Fruit fly (Drosophila melanogaster) whole organism, embryonic: ENCODE measurements around the gene CG12728.

Experiments used
- Atf6 ChIP-seq: fragments of 200-800 bp; sonication (Bioruptor generic); IDR thresholded peaks from 2 replicates; pipeline ENCODE4 v1.3.6; 2022; ENCODE audit warnings: missing biosample characterization, missing genetic modification characterization
- BEAF-32 ChIP-seq: fragments of 200-800 bp; sonication (Bioruptor generic); optimal IDR thresholded peaks from 3 replicates; lab custom pipeline; 2017; ENCODE audit warnings: missing biosample characterization, missing genetic modification characterization, mild to moderate bottlenecking, moderate library complexity, missing genetic modification reagents
- CG10209 ChIP-seq: fragments of 200-800 bp; sonication (Bioruptor generic); optimal IDR thresholded peaks from 3 replicates; lab custom pipeline; 2017; ENCODE audit warnings: missing biosample characterization, mild to moderate bottlenecking, missing genetic modification characterization, missing genetic modification reagents
- CG12219 ChIP-seq: fragments of 200-800 bp; sonication (Bioruptor generic); optimal IDR thresholded peaks from 3 replicates; lab custom pipeline; 2018; ENCODE audit warnings: missing biosample characterization, mild to moderate bottlenecking, missing genetic modification characterization
- CG14441 ChIP-seq: fragments of 200-800 bp; sonication (Bioruptor generic); IDR thresholded peaks from 2 replicates; pipeline ENCODE4 v1.3.6; 2022; ENCODE audit warnings: missing biosample characterization, missing genetic modification characterization
- CG14710 ChIP-seq: fragments of 200-800 bp; sonication (Bioruptor generic); optimal IDR thresholded peaks from 3 replicates; lab custom pipeline; 2019; ENCODE audit warnings: missing biosample characterization, mild to moderate bottlenecking, missing genetic modification characterization, moderate library complexity
- CG14860 ChIP-seq: fragments of 200-800 bp; sonication (Bioruptor generic); IDR thresholded peaks from 3 replicates; pipeline ENCODE4 v1.3.6; 2022; ENCODE audit warnings: missing biosample characterization, missing genetic modification characterization; ENCODE audit not compliant: partially characterized antibody
- CG17385 ChIP-seq: fragments of 200-800 bp; sonication (Bioruptor generic); optimal IDR thresholded peaks from 3 replicates; lab custom pipeline; 2018; ENCODE audit warnings: missing biosample characterization, mild to moderate bottlenecking, missing genetic modification characterization
- CG18011 ChIP-seq: fragments of 200-800 bp; sonication (Bioruptor generic); optimal IDR thresholded peaks from 2 replicates; lab custom pipeline; 2017; ENCODE audit warnings: missing biosample characterization, missing genetic modification characterization, mild to moderate bottlenecking, moderate library complexity, missing genotype
- CG18619 ChIP-seq: fragments of 200-800 bp; sonication (Bioruptor generic); optimal IDR thresholded peaks from 3 replicates; lab custom pipeline; 2017; ENCODE audit warnings: missing biosample characterization, mild to moderate bottlenecking, missing genetic modification characterization
- CG2678 ChIP-seq: fragments of 200-800 bp; sonication (Bioruptor generic); optimal IDR thresholded peaks from 3 replicates; lab custom pipeline; 2019; ENCODE audit warnings: missing biosample characterization, mild to moderate bottlenecking, missing genetic modification characterization, moderate library complexity
- CG3163 ChIP-seq: fragments of 200-800 bp; sonication (Bioruptor generic); optimal IDR thresholded peaks from 3 replicates; lab custom pipeline; 2016; ENCODE audit warnings: missing biosample characterization, missing genetic modification characterization
- CG34224 ChIP-seq: fragments of 200-800 bp; sonication (Bioruptor generic); IDR thresholded peaks from 3 replicates; pipeline ENCODE4 v1.3.6; 2022; ENCODE audit warnings: missing biosample characterization, missing genetic modification characterization; ENCODE audit not compliant: partially characterized antibody
- CG34422 ChIP-seq: fragments of 200-800 bp; sonication (Bioruptor generic); IDR thresholded peaks from 3 replicates; pipeline ENCODE4 v1.3.6; 2022; ENCODE audit warnings: missing biosample characterization, missing genetic modification characterization
- CG43689 ChIP-seq: fragments of 200-800 bp; sonication (Bioruptor generic); IDR thresholded peaks from 2 replicates; pipeline ENCODE4 v1.3.6; 2022; ENCODE audit warnings: missing biosample characterization, missing genetic modification characterization
- CG4404 ChIP-seq: fragments of 200-800 bp; sonication (Bioruptor generic); IDR thresholded peaks from 2 replicates; pipeline ENCODE4 v1.3.6; 2022; ENCODE audit warnings: missing biosample characterization, missing genetic modification characterization
- CG6765 ChIP-seq: fragments of 200-800 bp; sonication (Bioruptor generic); optimal IDR thresholded peaks from 3 replicates; lab custom pipeline; 2017; ENCODE audit warnings: missing biosample characterization, mild to moderate bottlenecking, missing genetic modification characterization
- CG7357 ChIP-seq: fragments of 200-800 bp; sonication (Bioruptor generic); IDR thresholded peaks from 3 replicates; pipeline ENCODE4 v1.3.6; 2022; ENCODE audit warnings: missing biosample characterization, missing genetic modification characterization
- CG7372 ChIP-seq: fragments of 200-800 bp; sonication (Bioruptor generic); IDR thresholded peaks from 2 replicates; pipeline ENCODE4 v1.3.6; 2022; ENCODE audit warnings: missing biosample characterization, missing genetic modification characterization
- CG7786 ChIP-seq: fragments of 200-800 bp; sonication (Bioruptor generic); optimal IDR thresholded peaks from 2 replicates; lab custom pipeline; 2016; ENCODE audit warnings: missing biosample characterization, missing genetic modification characterization
- CG8478 ChIP-seq: fragments of >200 bp; optimal IDR thresholded peaks from 2 replicates; lab custom pipeline; 2018
- CG8944 ChIP-seq: fragments of 200-800 bp; sonication (Bioruptor generic); optimal IDR thresholded peaks from 3 replicates; lab custom pipeline; 2016; ENCODE audit warnings: missing biosample characterization, missing genetic modification characterization
- CG9727 ChIP-seq: fragments of 200-800 bp; sonication (Bioruptor generic); optimal IDR thresholded peaks from 3 replicates; lab custom pipeline; 2017; ENCODE audit warnings: missing biosample characterization, mild to moderate bottlenecking, missing genetic modification characterization
- D19B ChIP-seq: fragments of 200-800 bp; sonication (Bioruptor generic); optimal IDR thresholded peaks from 2 replicates; lab custom pipeline; 2017; ENCODE audit warnings: missing biosample characterization, mild to moderate bottlenecking, missing genetic modification characterization
- Dad ChIP-seq: fragments of 200-800 bp; sonication (Bioruptor generic); optimal IDR thresholded peaks from 3 replicates; lab custom pipeline; 2016; ENCODE audit warnings: missing biosample characterization, missing genetic modification characterization
- Drgx ChIP-seq: fragments of 200-800 bp; sonication (Bioruptor generic); IDR thresholded peaks from 2 replicates; pipeline ENCODE4 v1.3.6; 2022; ENCODE audit warnings: missing biosample characterization, missing genetic modification characterization
- HLH54F ChIP-seq: fragments of 200-800 bp; sonication (Bioruptor generic); optimal IDR thresholded peaks from 3 replicates; lab custom pipeline; 2016; ENCODE audit warnings: missing biosample characterization, missing genetic modification characterization
- Lhr ChIP-seq: fragments of 200-800 bp; sonication (Bioruptor generic); optimal IDR thresholded peaks from 3 replicates; lab custom pipeline; 2017; ENCODE audit warnings: mild to moderate bottlenecking, missing biosample characterization, missing genetic modification reagents, missing genetic modification characterization
- Med ChIP-seq: fragments of 200-800 bp; sonication (Bioruptor generic); peaks from one replicate; lab custom pipeline; 2016; ENCODE audit warnings: missing biosample characterization, missing genetic modification characterization, mild to moderate bottlenecking, inconsistent platforms, moderate library complexity
- NC2β ChIP-seq: fragments of 200-800 bp; sonication (Bioruptor generic); optimal IDR thresholded peaks from 2 replicates; lab custom pipeline; 2016; ENCODE audit warnings: missing biosample characterization, missing genetic modification characterization
- Pdp1 ChIP-seq, 2 experiments: fragments of 200-800 bp; sonication (Bioruptor generic); optimal IDR thresholded peaks; 3 replicates each; lab custom pipeline; 2016; ENCODE audit warnings: missing biosample characterization in 2 of 2, missing genetic modification characterization in 2 of 2, mild to moderate bottlenecking in 1 of 2, moderate library complexity in 1 of 2
- Vsx1 ChIP-seq: fragments of 200-800 bp; sonication (Bioruptor generic); optimal IDR thresholded peaks from 2 replicates; lab custom pipeline; 2017; ENCODE audit warnings: missing biosample characterization, mild to moderate bottlenecking, missing genetic modification characterization, missing genetic modification reagents
- ac ChIP-seq: fragments of 200-800 bp; sonication (Bioruptor generic); optimal IDR thresholded peaks from 3 replicates; lab custom pipeline; 2017; ENCODE audit warnings: missing biosample characterization, mild to moderate bottlenecking, missing genetic modification characterization
- az2 ChIP-seq: fragments of 200-800 bp; sonication (Bioruptor generic); optimal IDR thresholded peaks from 3 replicates; lab custom pipeline; 2016; ENCODE audit warnings: missing biosample characterization, missing genetic modification characterization
- bab2 ChIP-seq: fragments of 200-800 bp; sonication (Bioruptor generic); optimal IDR thresholded peaks from 2 replicates; lab custom pipeline; 2016; ENCODE audit warnings: missing biosample characterization, missing genetic modification characterization
- chif ChIP-seq, 2 experiments: fragments of 200-800 bp; sonication (Bioruptor generic); optimal IDR thresholded peaks; 3 replicates each; lab custom pipeline; 2016; ENCODE audit warnings: missing biosample characterization in 2 of 2, missing genetic modification characterization in 2 of 2
- chm ChIP-seq: fragments of 200-800 bp; sonication (Bioruptor generic); IDR thresholded peaks from 2 replicates; pipeline ENCODE4 v1.3.6; 2022; ENCODE audit warnings: missing biosample characterization, missing genetic modification characterization
- ci ChIP-seq: fragments of 200-800 bp; sonication (Bioruptor generic); IDR thresholded peaks from 3 replicates; pipeline ENCODE4 v1.3.6; 2022; ENCODE audit warnings: missing biosample characterization, missing genetic modification characterization
- emc ChIP-seq: fragments of 200-800 bp; sonication (Bioruptor generic); optimal IDR thresholded peaks from 2 replicates; lab custom pipeline; 2016; ENCODE audit warnings: missing biosample characterization, missing genetic modification characterization
- exex ChIP-seq: fragments of 200-800 bp; sonication (Bioruptor generic); optimal IDR thresholded peaks from 4 replicates; lab custom pipeline; 2018; ENCODE audit warnings: missing biosample characterization, mild to moderate bottlenecking, missing genetic modification characterization, moderate library complexity
- fu2 ChIP-seq: fragments of 200-800 bp; sonication (Bioruptor generic); optimal IDR thresholded peaks from 2 replicates; lab custom pipeline; 2016; ENCODE audit warnings: missing biosample characterization, missing genetic modification characterization
- grau ChIP-seq: fragments of 200-800 bp; optimal IDR thresholded peaks from 3 replicates; lab custom pipeline; 2019; ENCODE audit warnings: missing biosample characterization, mild to moderate bottlenecking, missing genetic modification characterization, moderate library complexity
- jigr1 ChIP-seq: fragments of 200-800 bp; sonication (Bioruptor generic); IDR thresholded peaks from 3 replicates; pipeline ENCODE4 v1.3.6; 2022; ENCODE audit warnings: missing biosample characterization, missing genetic modification characterization
- jing ChIP-seq: fragments of 200-800 bp; sonication (Bioruptor generic); optimal IDR thresholded peaks from 2 replicates; lab custom pipeline; 2018; ENCODE audit warnings: missing biosample characterization, mild to moderate bottlenecking, missing genetic modification characterization
- psq ChIP-seq: fragments of 200-800 bp; sonication (Bioruptor generic); optimal IDR thresholded peaks from 2 replicates; lab custom pipeline; 2017; ENCODE audit warnings: missing biosample characterization, missing genetic modification characterization
- scrt ChIP-seq: fragments of 200-800 bp; sonication (Bioruptor generic); optimal IDR thresholded peaks from 2 replicates; lab custom pipeline; 2018; ENCODE audit warnings: missing biosample characterization, mild to moderate bottlenecking, missing genetic modification characterization, moderate library complexity
- sr ChIP-seq: fragments of 200-800 bp; sonication (Bioruptor generic); IDR thresholded peaks from 3 replicates; pipeline ENCODE4 v1.3.6; 2022; ENCODE audit warnings: missing biosample characterization, missing genetic modification characterization
- ssp ChIP-seq: fragments of 200-800 bp; sonication (Bioruptor generic); IDR thresholded peaks from 2 replicates; pipeline ENCODE4 v1.3.6; 2022; ENCODE audit warnings: missing biosample characterization, missing genetic modification characterization
- tap ChIP-seq: fragments of 200-800 bp; optimal IDR thresholded peaks from 3 replicates; lab custom pipeline; 2019; ENCODE audit warnings: missing biosample characterization, mild to moderate bottlenecking, missing genetic modification characterization, moderate library complexity
- trem ChIP-seq: fragments of 200-800 bp; optimal IDR thresholded peaks from 3 replicates; lab custom pipeline; 2019; ENCODE audit warnings: missing biosample characterization, mild to moderate bottlenecking, missing genetic modification characterization, moderate library complexity
- yki ChIP-seq: fragments of >200 bp; optimal IDR thresholded peaks from 3 replicates; lab custom pipeline; 2018

CG12728 gene

dm6 chrX:5925793-5926418 is 16.5 kb upstream of the CG12728 start (continued):
- no peak for TF ChIP-seq Pdp1 (GFP tag; optimal IDR thresholded peaks at IDR 0.05; lab: Kevin White, UChicago)
- peak; percentile 23 for TF ChIP-seq CG17385 (GFP tag; lab: Kevin White, UChicago)
- no peak for TF ChIP-seq trem
- TF ChIP-seq Atf6 (GFP tag; lab: Robert Waterston, UW) = no peak
- no peak for TF ChIP-seq jing (GFP tag; lab: Kevin White, UChicago)
- TF ChIP-seq CG34422 (GFP tag; lab: Robert Waterston, UW) = peak; percentile 41; the same call in 1 of the 3 replicates
- 0 out of 3 replicates have a peak, but pooled peaks have one; percentile 17 for TF ChIP-seq CG7357 (GFP tag; lab: Robert Waterston, UW)
- TF ChIP-seq chm (GFP tag; lab: Robert Waterston, UW) = no peak
- TF ChIP-seq yki (lab: Kevin White, UChicago) = no peak
- no peak for TF ChIP-seq Lhr
- TF ChIP-seq jigr1 = no peak
- no peak for TF ChIP-seq Dad (GFP tag; lab: Kevin White, UChicago)
- TF ChIP-seq ci (GFP tag; lab: Robert Waterston, UW) = peak; percentile 73
- TF ChIP-seq CG43689 (GFP tag; lab: Robert Waterston, UW) = no peak
- no peak for TF ChIP-seq HLH54F (GFP tag; lab: Kevin White, UChicago)
- no peak for TF ChIP-seq exex (tag; lab: Kevin White, UChicago)
- no peak for TF ChIP-seq CG3163
- no peak for TF ChIP-seq chif (GFP tag; optimal IDR thresholded peaks at IDR 0.05; lab: Kevin White, UChicago)
- TF ChIP-seq CG14441 (GFP tag; lab: Robert Waterston, UW) = peak; percentile 42; the same call in 1 of the 2 replicates
- no peak for TF ChIP-seq fu2
- TF ChIP-seq CG18011 (GFP tag; lab: Kevin White, UChicago) = no peak
- no peak for TF ChIP-seq CG2678 (tag; lab: Kevin White, UChicago)
- no peak for TF ChIP-seq Vsx1 (GFP tag; lab: Kevin White, UChicago)
- TF ChIP-seq CG8944 (GFP tag; lab: Kevin White, UChicago) = no peak
- TF ChIP-seq CG14710 = peak; percentile 6
- no peak for TF ChIP-seq CG7786 (GFP tag; lab: Kevin White, UChicago)

DNA sequence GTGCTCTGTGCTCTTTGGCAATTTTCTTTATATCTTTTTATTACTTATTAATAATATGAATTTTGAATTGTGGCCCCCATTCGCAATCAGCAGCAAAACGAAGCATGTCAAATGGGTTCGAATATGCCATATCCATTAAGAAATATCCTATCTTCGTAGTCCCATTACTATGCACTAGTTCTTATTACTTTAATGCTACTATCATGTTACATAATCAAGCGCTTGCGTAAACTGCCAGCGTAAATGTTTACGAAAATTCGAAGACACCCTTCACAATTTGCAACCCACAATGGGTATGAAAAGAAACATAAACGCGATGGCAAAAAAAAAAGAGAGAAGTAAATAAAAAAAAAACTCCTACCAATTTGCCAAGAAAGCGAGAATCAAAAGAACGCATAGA is 15.7 kb upstream of the CG12728 start:
- TF ChIP-seq grau (tag; lab: Kevin White, UChicago) (no peak), CG8478 (lab: Kevin White, UChicago) (no peak), CG18619 (GFP tag; lab: Kevin White, UChicago) (no peak), CG9727 (GFP tag; lab: Kevin White, UChicago) (no peak), NC2β (GFP tag; lab: Kevin White, UChicago) (no peak), Med (GFP tag; lab: Kevin White, UChicago) (peak; percentile 21), ssp (no peak), CG12219 (no peak), tap (no peak), sr (GFP tag; lab: Robert Waterston, UW) (no peak), D19B (peak; percentile 27), BEAF-32 (no peak), CG4404 (no peak), jing (GFP tag; lab: Kevin White, UChicago) (no peak), emc (GFP tag; lab: Kevin White, UChicago) (no peak), CG34224 (GFP tag; lab: Robert Waterston, UW) (no peak), psq (GFP tag; lab: Kevin White, UChicago) (no peak), bab2 (no peak), scrt (no peak), CG7372 (GFP tag; lab: Robert Waterston, UW) (no peak), Drgx (GFP tag; lab: Robert Waterston, UW) (peak; percentile 62; the same call in 1 of the 2 replicates), ac (GFP tag; lab: Kevin White, UChicago) (no peak), Pdp1 (GFP tag; optimal IDR thresholded peaks at IDR 0.05; lab: Kevin White, UChicago) (peak in 1 of 2 experiments; percentile 68), HLH54F (GFP tag; lab: Kevin White, UChicago) (no peak), CG14860 (GFP tag; lab: Robert Waterston, UW) (no peak), CG6765 (GFP tag; lab: Kevin White, UChicago) (no peak), CG10209 (GFP tag; lab: Kevin White, UChicago) (no peak), az2 (GFP tag; lab: Kevin White, UChicago) (no peak)
